Worm (Caenorhabditis elegans) whole organism, early embryonic: ENCODE data around the gene C05B5.2.

ENCODE experiments used
- F13C5.2 ChIP-seq: sonication (generic microtip); optimal IDR thresholded peaks from 2 replicates; lab custom pipeline; 2017; ENCODE audit warnings: mild to moderate bottlenecking, missing genetic modification characterization, inconsistent platforms, missing compliant biosample characterization
- aly-1 ChIP-seq: sonication (generic microtip); optimal IDR thresholded peaks from 2 replicates; lab custom pipeline; 2016; ENCODE audit warnings: missing genetic modification characterization, missing compliant biosample characterization
- ama-1 ChIP-seq: fragments of 150-350 bp; optimal IDR thresholded peaks from 2 replicates; lab custom pipeline; 2014
- ceh-13 ChIP-seq: fragments of 200-800 bp; sonication (Bioruptor generic); optimal IDR thresholded peaks from 2 replicates; lab custom pipeline; 2018; ENCODE audit warnings: mild to moderate bottlenecking, missing genetic modification characterization, missing compliant biosample characterization
- ets-7 ChIP-seq: sonication (generic microtip); optimal IDR thresholded peaks from 2 replicates; lab custom pipeline; 2016; ENCODE audit warnings: missing genotype, missing genetic modification characterization, missing compliant biosample characterization
- flt-1 ChIP-seq: fragments of 200-800 bp; sonication (Bioruptor generic); IDR thresholded peaks from 2 replicates; pipeline ENCODE4 v1.3.6; 2022; ENCODE audit warnings: missing genetic modification characterization, missing compliant biosample characterization
- hmbx-1 ChIP-seq: sonication (generic microtip); optimal IDR thresholded peaks from 2 replicates; lab custom pipeline; 2016; ENCODE audit warnings: mild to moderate bottlenecking, missing genetic modification characterization, missing compliant biosample characterization
- sea-1 ChIP-seq: fragments of 200-800 bp; sonication (Bioruptor generic); conservative IDR thresholded peaks from 2 replicates; pipeline ENCODE4 v1.3.6; 2022; ENCODE audit warnings: missing genetic modification characterization, missing compliant biosample characterization
- tra-4 ChIP-seq: sonication (generic microtip); optimal IDR thresholded peaks from 2 replicates; lab custom pipeline; 2017; ENCODE audit warnings: missing genetic modification characterization, missing compliant biosample characterization

DNA sequence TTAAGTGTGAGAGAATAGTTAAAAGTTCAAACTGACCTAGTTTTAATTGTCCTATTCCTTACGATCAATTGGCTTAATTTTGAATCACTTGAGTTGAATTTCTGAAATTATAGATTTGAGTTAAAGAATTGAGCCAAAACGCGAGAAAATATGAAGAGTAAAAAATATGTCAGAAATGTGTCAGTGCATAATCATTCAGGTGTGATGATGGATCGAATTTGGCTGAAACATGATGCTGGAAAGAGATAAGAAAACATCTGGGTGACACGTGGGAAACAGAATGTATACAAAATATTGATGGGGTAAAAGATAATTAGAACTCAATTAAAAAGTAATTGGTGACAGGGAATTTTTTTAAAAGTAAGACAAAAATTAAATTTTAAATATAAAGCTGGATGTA, 26.6 kb downstream of the C05B5.2 start, which contains the start of gene R10E12.2:
- no peak for TF ChIP-seq tra-4
- TF ChIP-seq ama-1 (lab: Kevin White, UChicago), result no peak
- TF ChIP-seq ceh-13 (GFP tag; lab: Kevin White, UChicago), result no peak
- no peak for TF ChIP-seq aly-1
- no peak for TF ChIP-seq ets-7 (tag; lab: Kevin White, UChicago)
- no peak for TF ChIP-seq flt-1
- TF ChIP-seq sea-1 (GFP tag; lab: Robert Waterston, UW), result no peak
- no peak for TF ChIP-seq F13C5.2
- no peak for TF ChIP-seq hmbx-1 (tag; lab: Kevin White, UChicago)
